Fruit fly (Drosophila melanogaster): ENCODE results near the gene CG13615.

dm6 chr3R:24364880-24365604, 25.3 kb upstream of the CG13615 start, which contains the start of the genes CG17784 and CG13613:
- TF ChIP-seq psq (optimal IDR thresholded peaks at IDR 0.05) (no peak), Sin3A (optimal IDR thresholded peaks at IDR 0.05) (no peak), ttk (optimal IDR thresholded peaks at IDR 0.05) (no peak), Myc (optimal IDR thresholded peaks at IDR 0.05) (no peak)

All from Kc167 (cell line).